Worm (Caenorhabditis elegans) whole organism, L3 larva: ENCODE results near the gene mec-4.

ENCODE experiments used
- R02D3.7 ChIP-seq: fragments of 150-350 bp; optimal IDR thresholded peaks from 2 replicates; lab custom pipeline; 2014; ENCODE audit warnings: missing biosample characterization, missing genetic modification characterization
- ZK546.5 ChIP-seq: sonication (generic microtip); optimal IDR thresholded peaks from 2 replicates; lab custom pipeline; 2017; ENCODE audit warnings: missing biosample characterization, missing genetic modification characterization
- aly-2 ChIP-seq: fragments of 150-350 bp; optimal IDR thresholded peaks from 2 replicates; lab custom pipeline; 2014; ENCODE audit warnings: missing biosample characterization, missing genetic modification characterization
- ama-1 ChIP-seq: fragments of 150-350 bp; optimal IDR thresholded peaks from 2 replicates; lab custom pipeline; 2018
- ceh-16 ChIP-seq: sonication (generic microtip); optimal IDR thresholded peaks from 2 replicates; lab custom pipeline; 2017; ENCODE audit warnings: missing biosample characterization, missing genetic modification characterization
- ceh-28 ChIP-seq: fragments of 150-350 bp; optimal IDR thresholded peaks from 2 replicates; lab custom pipeline; 2014; ENCODE audit warnings: missing biosample characterization, missing genetic modification reagents, missing genetic modification characterization
- ceh-82 ChIP-seq: fragments of 150-350 bp; optimal IDR thresholded peaks from 2 replicates; lab custom pipeline; 2014; ENCODE audit warnings: missing biosample characterization, missing genetic modification characterization
- ceh-9 ChIP-seq: sonication (generic microtip); optimal IDR thresholded peaks from 2 replicates; lab custom pipeline; 2018; ENCODE audit warnings: missing biosample characterization, missing genetic modification characterization
- daf-12 ChIP-seq: fragments of 150-350 bp; optimal IDR thresholded peaks from 2 replicates; lab custom pipeline; 2014; ENCODE audit warnings: missing biosample characterization, missing genetic modification reagents, missing genetic modification characterization
- egl-27 ChIP-seq: sonication (generic microtip); optimal IDR thresholded peaks from 4 replicates; lab custom pipeline; 2017; ENCODE audit warnings: missing biosample characterization, missing genetic modification reagents, missing genetic modification characterization
- egl-5 ChIP-seq: fragments of 150-350 bp; optimal IDR thresholded peaks from 2 replicates; lab custom pipeline; 2017; ENCODE audit warnings: missing biosample characterization, missing genetic modification reagents, missing genetic modification characterization, inconsistent platforms
- elt-1 ChIP-seq: fragments of 150-350 bp; optimal IDR thresholded peaks from 2 replicates; lab custom pipeline; 2014; ENCODE audit warnings: missing biosample characterization, missing genetic modification characterization
- elt-2 ChIP-seq: sonication (generic microtip); optimal IDR thresholded peaks from 2 replicates; lab custom pipeline; 2016; ENCODE audit warnings: missing genetic modification reagents, mild to moderate bottlenecking, missing genetic modification characterization, missing compliant biosample characterization
- elt-3 ChIP-seq, 3 experiments: fragments of 150-350 bp in 1 of 3; sonication (generic microtip) in 2 of 3; optimal IDR thresholded peaks; 2 replicates in 2 of 3; 4 replicates in 1 of 3; lab custom pipeline; 2014 to 2017; ENCODE audit warnings: missing biosample characterization in 3 of 3, missing genetic modification characterization in 3 of 3
- eor-1 ChIP-seq, 2 experiments: fragments of 150-350 bp; optimal IDR thresholded peaks; 2 replicates each; lab custom pipeline; 2014 to 2018; ENCODE audit warnings: missing biosample characterization in 2 of 2, missing genetic modification characterization in 2 of 2
- fkh-10 ChIP-seq: sonication (generic microtip); optimal IDR thresholded peaks from 2 replicates; lab custom pipeline; 2017; ENCODE audit warnings: missing biosample characterization, missing genetic modification reagents, missing genetic modification characterization
- fkh-2 ChIP-seq: fragments of 150-350 bp; optimal IDR thresholded peaks from 2 replicates; lab custom pipeline; 2014; ENCODE audit warnings: missing biosample characterization, missing genetic modification reagents, missing genetic modification characterization
- fos-1 ChIP-seq: fragments of 150-350 bp; optimal IDR thresholded peaks from 2 replicates; lab custom pipeline; 2014; ENCODE audit warnings: missing biosample characterization, missing genetic modification characterization
- hmg-11 ChIP-seq: sonication (generic microtip); optimal IDR thresholded peaks from 2 replicates; lab custom pipeline; 2016; ENCODE audit warnings: missing genetic modification characterization, missing compliant biosample characterization
- jun-1 ChIP-seq: fragments of 150-350 bp; optimal IDR thresholded peaks from 2 replicates; lab custom pipeline; 2014; ENCODE audit warnings: missing biosample characterization, missing genetic modification reagents, missing genetic modification characterization
- lin-15B ChIP-seq: fragments of 150-350 bp; optimal IDR thresholded peaks from 2 replicates; lab custom pipeline; 2014; ENCODE audit warnings: missing biosample characterization, missing genetic modification characterization
- lin-39 ChIP-seq: fragments of 150-350 bp; optimal IDR thresholded peaks from 2 replicates; lab custom pipeline; 2018; ENCODE audit warnings: missing biosample characterization, missing genetic modification reagents, missing genetic modification characterization
- lsy-12 ChIP-seq: sonication (generic microtip); optimal IDR thresholded peaks from 2 replicates; lab custom pipeline; 2016; ENCODE audit warnings: mild to moderate bottlenecking, missing genetic modification characterization, missing compliant biosample characterization
- mdl-1 ChIP-seq: fragments of 150-350 bp; optimal IDR thresholded peaks from 2 replicates; lab custom pipeline; 2014; ENCODE audit warnings: missing biosample characterization, missing genetic modification characterization
- mml-1 ChIP-seq: fragments of 150-350 bp; sonication (generic microtip); optimal IDR thresholded peaks from 3 replicates; lab custom pipeline; 2014; ENCODE audit warnings: missing biosample characterization, missing genetic modification characterization
- nfya-1 ChIP-seq: sonication (generic microtip); optimal IDR thresholded peaks from 2 replicates; lab custom pipeline; 2017; ENCODE audit warnings: missing genetic modification characterization, mild to moderate bottlenecking, missing compliant biosample characterization, antibody characterized with exemption, moderate library complexity; ENCODE audit not compliant: insufficient read depth
- nhr-11 ChIP-seq: fragments of 150-350 bp; optimal IDR thresholded peaks from 2 replicates; lab custom pipeline; 2014; ENCODE audit warnings: missing biosample characterization, missing genetic modification characterization
- nhr-12 ChIP-seq: fragments of 150-350 bp; optimal IDR thresholded peaks from 2 replicates; lab custom pipeline; 2014; ENCODE audit warnings: missing biosample characterization, missing genetic modification characterization
- nhr-23 ChIP-seq: fragments of 150-350 bp; optimal IDR thresholded peaks from 2 replicates; lab custom pipeline; 2014; ENCODE audit warnings: missing biosample characterization, missing genetic modification reagents, missing genetic modification characterization
- nhr-237 ChIP-seq: fragments of 150-350 bp; optimal IDR thresholded peaks from 2 replicates; lab custom pipeline; 2014; ENCODE audit warnings: missing biosample characterization, missing genetic modification characterization
- nhr-25 ChIP-seq: sonication (generic microtip); optimal IDR thresholded peaks from 2 replicates; lab custom pipeline; 2017; ENCODE audit warnings: missing biosample characterization, missing genetic modification characterization
- nhr-28 ChIP-seq: fragments of 150-350 bp; optimal IDR thresholded peaks from 2 replicates; lab custom pipeline; 2014; ENCODE audit warnings: missing biosample characterization, missing genetic modification characterization
- nhr-43 ChIP-seq: sonication (generic microtip); optimal IDR thresholded peaks from 2 replicates; lab custom pipeline; 2016; ENCODE audit warnings: mild to moderate bottlenecking, missing genetic modification characterization, missing compliant biosample characterization; ENCODE audit not compliant: poor library complexity, severe bottlenecking
- nhr-67 ChIP-seq: fragments of 150-350 bp; optimal IDR thresholded peaks from 2 replicates; lab custom pipeline; 2014; ENCODE audit warnings: missing biosample characterization, missing genetic modification characterization
- nhr-76 ChIP-seq: fragments of 150-350 bp; sonication (generic microtip); optimal IDR thresholded peaks from 5 replicates; lab custom pipeline; 2014; ENCODE audit warnings: missing biosample characterization, missing genetic modification characterization
- nhr-77 ChIP-seq: fragments of 150-350 bp; optimal IDR thresholded peaks from 2 replicates; lab custom pipeline; 2014; ENCODE audit warnings: missing biosample characterization, missing genetic modification characterization
- pha-4 ChIP-seq: fragments of 150-350 bp; optimal IDR thresholded peaks from 2 replicates; lab custom pipeline; 2014; ENCODE audit warnings: missing biosample characterization, missing genetic modification reagents, missing genetic modification characterization
- pqm-1 ChIP-seq: fragments of 150-350 bp; optimal IDR thresholded peaks from 2 replicates; lab custom pipeline; 2017; ENCODE audit warnings: missing biosample characterization, missing genetic modification characterization, inconsistent platforms
- sea-2 ChIP-seq: fragments of 150-350 bp; sonication (generic microtip); optimal IDR thresholded peaks from 4 replicates; lab custom pipeline; 2014; ENCODE audit warnings: missing biosample characterization, missing genetic modification reagents, missing genetic modification characterization
- skn-1 ChIP-seq: fragments of 150-350 bp; optimal IDR thresholded peaks from 2 replicates; lab custom pipeline; 2014; ENCODE audit warnings: missing biosample characterization, missing genetic modification characterization
- snpc-4 ChIP-seq: fragments of 150-350 bp; optimal IDR thresholded peaks from 2 replicates; lab custom pipeline; 2014; ENCODE audit warnings: missing biosample characterization, missing genetic modification characterization
- tbx-2 ChIP-seq: sonication (generic microtip); optimal IDR thresholded peaks from 2 replicates; lab custom pipeline; 2016; ENCODE audit warnings: mild to moderate bottlenecking, missing genetic modification characterization, missing compliant biosample characterization
- unc-39 ChIP-seq: sonication (generic microtip); optimal IDR thresholded peaks from 4 replicates; lab custom pipeline; 2017; ENCODE audit warnings: missing biosample characterization, missing genetic modification characterization
- unc-62 ChIP-seq: fragments of 150-350 bp; sonication (generic microtip); optimal IDR thresholded peaks from 4 replicates; lab custom pipeline; 2014; ENCODE audit warnings: missing biosample characterization, missing genetic modification reagents, missing genetic modification characterization
- zag-1 ChIP-seq: fragments of 150-350 bp; optimal IDR thresholded peaks from 2 replicates; lab custom pipeline; 2014; ENCODE audit warnings: missing biosample characterization, missing genetic modification characterization
- ztf-11 ChIP-seq: fragments of 150-350 bp; optimal IDR thresholded peaks from 2 replicates; lab custom pipeline; 2014; ENCODE audit warnings: missing biosample characterization, missing genetic modification characterization
- ztf-4 ChIP-seq: fragments of 150-350 bp; optimal IDR thresholded peaks from 2 replicates; lab custom pipeline; 2014; ENCODE audit warnings: missing biosample characterization, missing genetic modification characterization

The mec-4 gene

ce11 chrX:16813606-16814330 lies 6.9 kb upstream of the mec-4 start, which contains the start of gene cas-1:
TSS of gene cas-1 (minus strand) at chrX:16813656.
- TF ChIP-seq elt-1 (tag; lab: Kevin White, UChicago) (no peak), ceh-28 (no peak), hmg-11 (tag; lab: Kevin White, UChicago) (peak; percentile 49), nhr-28 (no peak), fkh-2 (tag; lab: Kevin White, UChicago) (no peak), pqm-1 (tag; lab: Kevin White, UChicago) (no peak), elt-2 (tag; lab: Kevin White, UChicago) (no peak), nhr-237 (tag; lab: Kevin White, UChicago) (no peak), aly-2 (tag; lab: Kevin White, UChicago) (no peak), mml-1 (tag; lab: Kevin White, UChicago) (no peak), nfya-1 (peak; percentile 48), ceh-9 (tag; lab: Kevin White, UChicago) (no peak), nhr-43 (tag; lab: Kevin White, UChicago) (no peak), snpc-4 (tag; lab: Kevin White, UChicago) (no peak), egl-27 (tag; lab: Kevin White, UChicago) (no peak), fkh-10 (no peak), nhr-76 (tag; lab: Kevin White, UChicago) (no peak), R02D3.7 (no peak), eor-1 (tag; optimal IDR thresholded peaks at IDR 0.05; lab: Kevin White, UChicago) (no peak), nhr-12 (no peak), nhr-77 (tag; lab: Kevin White, UChicago) (no peak), daf-12 (tag; lab: Kevin White, UChicago) (no peak), nhr-25 (tag; lab: Kevin White, UChicago) (peak; percentile 26), lsy-12 (tag; lab: Kevin White, UChicago) (no peak), nhr-11 (no peak), sea-2 (GFP tag; lab: Kevin White, UChicago) (no peak), elt-3 (tag; optimal IDR thresholded peaks at IDR 0.05; lab: Kevin White, UChicago) (no peak), nhr-67 (tag; lab: Kevin White, UChicago) (no peak), egl-5 (tag; lab: Kevin White, UChicago) (peak; percentile 28), mdl-1 (tag; lab: Kevin White, UChicago) (no peak), ztf-11 (tag; lab: Kevin White, UChicago) (no peak), ZK546.5 (tag; lab: Kevin White, UChicago) (no peak), unc-62 (GFP tag; lab: Kevin White, UChicago) (no peak), lin-15B (peak; percentile 32), ceh-82 (no peak), fos-1 (tag; lab: Kevin White, UChicago) (peak; percentile 66), skn-1 (tag; lab: Kevin White, UChicago) (no peak), ceh-16 (tag; lab: Kevin White, UChicago) (no peak), zag-1 (tag; lab: Kevin White, UChicago) (no peak), pha-4 (tag; lab: Kevin White, UChicago) (peak; percentile 77), jun-1 (tag; lab: Kevin White, UChicago) (peak; percentile 42), ama-1 (lab: Kevin White, UChicago) (no peak), ztf-4 (tag; lab: Kevin White, UChicago) (no peak), lin-39 (tag; lab: Kevin White, UChicago) (peak; percentile 55), unc-39 (no peak), nhr-23 (peak; percentile 32), tbx-2 (tag; lab: Kevin White, UChicago) (no peak)
- TF ChIP-seq, all 47 proteins: peak for 10
